Worm (Caenorhabditis elegans) whole organism, L1 larva: ENCODE data around the gene zif-1.

Source experiments
- elt-3 ChIP-seq, 6 experiments: fragments of 150-350 bp in 1 of 6; sonication (generic microtip); optimal IDR thresholded peaks; 2 replicates each; lab custom pipeline; 2017 to 2018; ENCODE audit warnings: missing biosample characterization in 6 of 6, missing genetic modification characterization in 6 of 6, inconsistent platforms in 1 of 6
- jun-1 ChIP-seq: fragments of 150-350 bp; optimal IDR thresholded peaks from 2 replicates; lab custom pipeline; 2014; ENCODE audit warnings: missing biosample characterization, missing genetic modification reagents, missing genetic modification characterization
- lin-39 ChIP-seq: fragments of 150-350 bp; optimal IDR thresholded peaks from 2 replicates; lab custom pipeline; 2014; ENCODE audit warnings: missing biosample characterization, missing genetic modification reagents, missing genetic modification characterization
- mdl-1 ChIP-seq, 2 experiments: fragments of 150-350 bp; optimal IDR thresholded peaks; 2 replicates each; lab custom pipeline; 2014 to 2017; ENCODE audit warnings: missing biosample characterization in 2 of 2, missing genetic modification characterization in 2 of 2, inconsistent platforms in 1 of 2
- snu-23 ChIP-seq: sonication (generic microtip); optimal IDR thresholded peaks from 2 replicates; lab custom pipeline; 2016; ENCODE audit warnings: missing genetic modification characterization, missing compliant biosample characterization
- unc-130 ChIP-seq: fragments of 150-350 bp; optimal IDR thresholded peaks from 2 replicates; lab custom pipeline; 2017; ENCODE audit warnings: missing biosample characterization, missing genetic modification characterization, inconsistent platforms
- unc-62 ChIP-seq: fragments of 150-350 bp; optimal IDR thresholded peaks from 2 replicates; lab custom pipeline; 2014; ENCODE audit warnings: missing biosample characterization, missing genetic modification reagents, missing genetic modification characterization
- xbp-1 ChIP-seq: sonication (generic microtip); optimal IDR thresholded peaks from 2 replicates; lab custom pipeline; 2016; ENCODE audit warnings: missing genetic modification characterization, missing compliant biosample characterization
- ztf-11 ChIP-seq, 2 experiments: sonication (generic microtip); optimal IDR thresholded peaks; 2 replicates each; lab custom pipeline; 2016 to 2017; ENCODE audit warnings: missing genetic modification characterization in 2 of 2, missing biosample characterization in 1 of 2, missing compliant biosample characterization in 1 of 2

DNA sequence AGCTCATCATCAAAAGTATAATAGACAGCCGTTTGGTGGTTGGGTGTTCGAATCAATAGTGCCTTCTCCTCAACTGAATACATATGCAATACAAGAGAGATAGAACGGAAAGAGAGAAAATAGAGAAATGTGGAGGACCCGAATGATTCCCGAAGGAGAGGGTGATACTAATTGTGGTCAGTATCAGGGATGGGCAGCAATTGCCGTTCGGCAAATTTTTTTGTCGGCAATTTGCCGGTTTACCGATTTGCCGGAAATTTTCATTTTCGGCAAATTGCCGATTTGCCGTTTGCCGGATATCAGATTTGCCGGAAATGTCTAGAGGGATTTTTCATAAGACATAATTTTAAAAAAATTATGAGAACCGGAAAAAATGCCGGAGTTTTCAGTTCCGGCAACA lies 9.7 kb downstream of the zif-1 start, which contains the start of gene F59B2.9:
- TF ChIP-seq jun-1 (tag; lab: Kevin White, UChicago) = no peak
- TF ChIP-seq xbp-1 (tag; lab: Kevin White, UChicago) = no peak
- no peak for TF ChIP-seq snu-23 (GFP tag; lab: Kevin White, UChicago)
- no peak for TF ChIP-seq mdl-1 (tag; optimal IDR thresholded peaks at IDR 0.05; lab: Kevin White, UChicago)
- TF ChIP-seq unc-62 = no peak
- TF ChIP-seq lin-39 (tag; lab: Kevin White, UChicago) = no peak
- no peak for TF ChIP-seq unc-130 (tag; lab: Kevin White, UChicago)
- TF ChIP-seq elt-3 (tag; optimal IDR thresholded peaks at IDR 0.05; lab: Kevin White, UChicago) = no peak
- TF ChIP-seq ztf-11 (tag; optimal IDR thresholded peaks at IDR 0.05; lab: Kevin White, UChicago) = no peak
